Fruit fly (Drosophila melanogaster) whole organism: ENCODE results near the gene CG18493.

Source experiments
- CG8478 ChIP-seq: fragments of >200 bp; optimal IDR thresholded peaks from 2 replicates; lab custom pipeline; 2018; ENCODE audit warnings: inconsistent platforms
- Dll ChIP-seq: fragments of >200 bp; optimal IDR thresholded peaks from 2 replicates; lab custom pipeline; 2017
- EcR ChIP-seq, 2 experiments: fragments of >200 bp; optimal IDR thresholded peaks; 2 replicates each; lab custom pipeline; 2017; ENCODE audit warnings: missing biosample characterization in 2 of 2, missing genetic modification characterization in 2 of 2, missing genetic modification reagents in 2 of 2
- pan ChIP-seq: fragments of >200 bp; optimal IDR thresholded peaks from 2 replicates; lab custom pipeline; 2017
- psq ChIP-seq: fragments of >200 bp; optimal IDR thresholded peaks from 2 replicates; lab custom pipeline; 2017
- usp ChIP-seq: fragments of >200 bp; optimal IDR thresholded peaks from 2 replicates; lab custom pipeline; 2017; ENCODE audit warnings: missing biosample characterization, missing genetic modification characterization, mixed read lengths

DNA sequence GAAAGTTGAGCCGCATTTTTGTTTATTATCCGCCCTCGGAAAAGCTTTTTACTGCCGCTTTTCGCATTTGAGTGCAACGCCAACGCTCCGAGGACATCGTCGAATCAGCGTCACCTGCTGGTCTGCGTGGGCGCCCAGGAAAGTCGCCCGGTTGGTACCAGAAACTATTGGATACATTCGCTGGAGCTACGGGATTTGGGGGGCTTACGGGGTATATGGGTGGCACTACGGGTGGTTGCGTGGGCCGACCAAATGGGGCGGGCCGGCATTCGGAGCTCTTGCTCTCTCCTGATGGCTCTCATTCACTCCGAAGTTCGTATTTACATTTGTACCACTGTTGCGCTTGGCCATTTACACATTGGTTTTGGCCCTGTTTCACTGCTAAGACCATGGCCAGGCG is 21.3 kb downstream of the CG18493 start:
- TF ChIP-seq Dll (no peak), usp (GFP tag; lab: Kevin White, UChicago) (no peak), CG8478 (lab: Kevin White, UChicago) (no peak), psq (lab: Kevin White, UChicago) (no peak), EcR (GFP tag; optimal IDR thresholded peaks at IDR 0.05; lab: Kevin White, UChicago) (no peak), pan (lab: Kevin White, UChicago) (no peak)
